Worm (Caenorhabditis elegans) whole organism, L4/young adult: ENCODE measurements around the gene crls-1.
A peak's percentile ranks its signal among the peaks of the same experiment; 100 is the strongest.

ENCODE experiments used
- W03F9.2 ChIP-seq: fragments of 150-350 bp; optimal IDR thresholded peaks from 2 replicates; lab custom pipeline; 2014; ENCODE audit warnings: missing biosample characterization, missing genetic modification characterization
- dao-5 ChIP-seq: sonication (generic microtip); optimal IDR thresholded peaks from 2 replicates; lab custom pipeline; 2016; ENCODE audit warnings: missing genotype, missing genetic modification characterization, moderate library complexity, missing compliant biosample characterization
- him-1 ChIP-seq: sonication (generic microtip); optimal IDR thresholded peaks from 2 replicates; lab custom pipeline; 2016; ENCODE audit warnings: missing genotype, missing genetic modification reagents, missing genetic modification characterization, missing compliant biosample characterization

Gene crls-1

DNA sequence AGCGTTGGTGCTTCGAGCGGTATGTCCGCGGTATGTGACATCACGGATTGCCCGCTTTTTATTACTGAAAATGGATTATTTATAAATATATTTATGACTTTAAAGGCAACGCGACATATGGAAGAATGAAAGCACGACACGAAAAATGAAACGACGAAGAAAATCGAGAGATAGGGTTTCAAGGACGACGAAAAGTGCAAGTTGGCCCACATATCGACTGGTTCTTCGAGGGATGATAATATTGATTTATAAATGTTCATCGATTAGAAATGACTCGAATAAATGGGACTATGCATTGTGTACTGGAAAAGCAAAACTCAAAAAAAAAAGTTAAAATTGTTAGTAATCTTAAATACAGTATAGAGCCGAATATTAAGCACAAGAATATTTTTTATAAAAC lies 23.0 kb downstream of the crls-1 start, which contains the start of gene zer-1:
zer-1 (minus strand) TSS at position 68 of the 400 bp plus-strand sequence.
- TF ChIP-seq dao-5 (tag; lab: Kevin White, UChicago) (no peak), W03F9.2 (no peak), him-1 (tag; lab: Kevin White, UChicago) (no peak)

DNA sequence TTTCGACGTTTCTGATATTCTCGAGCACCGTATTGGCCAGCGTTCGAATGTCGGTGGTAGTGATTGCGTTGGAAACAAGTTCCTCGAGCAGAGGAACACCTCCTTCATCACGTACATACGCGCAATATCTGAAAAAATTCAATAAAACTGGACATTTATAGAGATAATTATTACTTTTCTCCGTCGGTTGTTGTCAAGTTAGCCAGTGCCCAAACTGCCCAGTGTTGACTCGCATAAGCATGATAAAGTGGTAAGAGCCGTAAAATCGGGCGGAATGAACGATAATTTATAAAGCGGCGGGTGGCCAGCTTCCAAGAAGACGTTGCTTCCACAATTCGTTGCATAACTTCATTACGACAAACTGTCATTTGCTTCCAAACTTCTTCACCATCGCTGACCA lies 26.1 kb downstream of the crls-1 start:
- no peak for TF ChIP-seq W03F9.2
- no peak for TF ChIP-seq dao-5 (tag; lab: Kevin White, UChicago)
- no peak for TF ChIP-seq him-1 (tag; lab: Kevin White, UChicago)

ce11 chrIII:881460-881859 lies 28.2 kb downstream of the crls-1 start:
- TF ChIP-seq W03F9.2 (no peak), him-1 (tag; lab: Kevin White, UChicago) (no peak), dao-5 (tag; lab: Kevin White, UChicago) (peak; percentile 44)

DNA sequence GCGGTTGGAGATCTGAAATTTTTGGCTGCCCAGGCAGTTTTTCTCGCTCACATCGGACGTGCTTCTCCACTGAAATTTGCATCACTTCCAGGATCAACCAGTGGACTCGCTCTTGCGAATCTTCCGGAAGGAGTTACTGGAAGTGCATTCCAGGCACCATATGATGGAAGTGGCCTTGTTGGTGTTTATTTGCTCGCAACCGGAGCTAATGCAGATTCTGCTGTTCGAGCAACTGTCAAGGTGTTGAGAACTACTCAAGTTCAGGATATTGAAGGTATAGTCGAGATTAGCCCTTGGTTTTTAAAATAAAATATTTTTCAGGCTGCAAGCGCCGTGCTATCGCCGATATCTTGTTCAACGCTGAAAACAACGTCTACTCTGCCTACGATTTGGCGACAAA lies 28.9 kb downstream of the crls-1 start:
- no peak for TF ChIP-seq W03F9.2
- no peak for TF ChIP-seq him-1 (tag; lab: Kevin White, UChicago)
- TF ChIP-seq dao-5 (tag; lab: Kevin White, UChicago), result no peak

ce11 chrIII:879634-880033 lies 30.1 kb downstream of the crls-1 start, which contains the start of the genes T24C4.5 and ucr-2.3:
T24C4.5 (minus strand) TSS chrIII:879734.
ucr-2.3 (plus strand) TSS chrIII:879860.
- TF ChIP-seq him-1 (tag; lab: Kevin White, UChicago), result no peak
- no peak for TF ChIP-seq W03F9.2
- TF ChIP-seq dao-5 (tag; lab: Kevin White, UChicago), result no peak

DNA sequence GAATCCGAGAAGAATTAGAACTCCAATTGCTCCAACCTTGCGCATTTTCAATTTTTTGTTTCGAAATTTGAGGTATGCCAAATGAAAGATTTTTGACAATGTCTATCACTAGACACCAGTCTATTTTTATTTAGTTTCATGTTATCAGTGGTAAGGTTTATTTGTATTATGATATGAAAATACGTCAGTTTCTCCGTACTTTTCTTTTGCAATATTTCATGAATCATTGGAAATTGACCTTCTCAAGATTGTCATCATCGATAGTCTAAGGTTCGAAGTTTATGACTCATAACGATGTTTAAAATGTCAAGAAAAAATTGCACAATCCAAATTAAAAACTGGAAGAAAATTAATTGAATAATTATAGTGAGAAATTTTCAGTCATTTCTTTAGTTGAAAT lies 36.3 kb downstream of the crls-1 start, which contains the start of gene clc-19:
clc-19 (minus strand) TSS at position 135 of the 400 bp plus-strand sequence.
- no peak for TF ChIP-seq W03F9.2
- no peak for TF ChIP-seq him-1 (tag; lab: Kevin White, UChicago)
- no peak for TF ChIP-seq dao-5 (tag; lab: Kevin White, UChicago)

DNA sequence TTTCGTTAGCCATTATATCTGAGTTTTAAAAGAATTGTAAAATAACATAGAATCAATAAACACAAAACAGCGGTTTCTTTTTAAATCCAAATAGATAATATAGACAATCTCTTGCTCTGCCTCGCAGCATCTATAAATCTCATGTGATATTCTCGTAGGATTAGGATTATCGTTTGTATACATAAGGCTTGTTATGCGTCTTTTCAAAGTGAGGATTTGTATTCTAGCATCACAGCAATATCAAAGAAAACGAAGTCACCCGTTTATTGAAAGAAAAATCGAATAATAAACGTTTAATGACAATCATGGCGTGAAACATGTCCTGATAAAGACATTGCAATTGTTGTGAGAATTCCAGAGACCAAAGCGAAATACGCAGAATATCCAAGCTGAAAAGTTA lies 37.3 kb downstream of the crls-1 start, which contains the start of the genes T24C4.3 and clc-20:
T24C4.3 (minus strand) TSS at position 101 of the 400 bp plus-strand sequence.
clc-20 (plus strand) TSS at position 211 of the 400 bp plus-strand sequence.
- no peak for TF ChIP-seq dao-5 (tag; lab: Kevin White, UChicago)
- TF ChIP-seq W03F9.2, result no peak
- no peak for TF ChIP-seq him-1 (tag; lab: Kevin White, UChicago)

DNA sequence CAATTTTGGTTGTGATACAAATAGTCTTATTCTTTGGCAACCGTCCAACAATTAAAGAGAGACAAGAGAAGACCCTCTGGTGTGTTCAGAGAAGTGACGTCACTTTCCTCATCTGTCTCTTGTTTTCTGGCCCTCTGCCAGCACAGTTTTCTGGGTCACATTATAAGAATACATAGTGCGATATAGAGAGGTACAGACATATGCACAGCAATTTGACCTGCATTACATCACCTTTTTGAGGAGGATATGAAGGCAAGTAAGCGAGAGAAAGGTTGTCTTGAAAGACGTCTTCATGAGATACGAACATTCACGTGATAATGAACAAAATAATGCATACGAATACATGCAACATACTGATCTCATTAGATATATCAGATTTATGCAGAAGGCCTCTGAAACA lies 39.1 kb downstream of the crls-1 start:
- TF ChIP-seq him-1 (tag; lab: Kevin White, UChicago) (no peak), W03F9.2 (no peak), dao-5 (tag; lab: Kevin White, UChicago) (no peak)

DNA sequence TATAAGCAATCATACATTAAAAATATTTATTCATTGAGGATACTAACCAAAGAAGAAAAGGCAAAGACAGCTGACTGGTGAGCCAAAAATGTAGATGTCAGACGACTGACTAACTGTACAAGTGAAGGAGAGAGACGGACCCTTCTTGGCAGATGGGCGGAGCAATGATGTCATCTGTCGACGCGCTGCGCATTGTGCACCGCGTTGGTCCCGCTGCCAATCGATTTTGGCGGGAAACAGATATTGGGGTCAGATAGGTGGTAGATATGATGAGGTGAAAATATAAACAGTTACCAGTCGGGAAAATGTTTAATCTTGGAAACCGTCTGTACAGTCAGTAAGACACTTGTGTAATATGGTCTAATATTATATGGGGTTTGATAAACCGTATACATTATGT lies 39.8 kb downstream of the crls-1 start, which contains the start of gene T24C4.2:
T24C4.2 (minus strand) TSS at position 101 of the 400 bp plus-strand sequence.
- no peak for TF ChIP-seq W03F9.2
- no peak for TF ChIP-seq dao-5 (tag; lab: Kevin White, UChicago)
- TF ChIP-seq him-1 (tag; lab: Kevin White, UChicago), result no peak

- TF ChIP-seq W03F9.2, result no peak
- TF ChIP-seq him-1 (tag; lab: Kevin White, UChicago), result no peak
- TF ChIP-seq dao-5 (tag; lab: Kevin White, UChicago), result no peak
These were observed 40.8 kb downstream of the crls-1 start for ce11 chrIII:868866-869265.

DNA sequence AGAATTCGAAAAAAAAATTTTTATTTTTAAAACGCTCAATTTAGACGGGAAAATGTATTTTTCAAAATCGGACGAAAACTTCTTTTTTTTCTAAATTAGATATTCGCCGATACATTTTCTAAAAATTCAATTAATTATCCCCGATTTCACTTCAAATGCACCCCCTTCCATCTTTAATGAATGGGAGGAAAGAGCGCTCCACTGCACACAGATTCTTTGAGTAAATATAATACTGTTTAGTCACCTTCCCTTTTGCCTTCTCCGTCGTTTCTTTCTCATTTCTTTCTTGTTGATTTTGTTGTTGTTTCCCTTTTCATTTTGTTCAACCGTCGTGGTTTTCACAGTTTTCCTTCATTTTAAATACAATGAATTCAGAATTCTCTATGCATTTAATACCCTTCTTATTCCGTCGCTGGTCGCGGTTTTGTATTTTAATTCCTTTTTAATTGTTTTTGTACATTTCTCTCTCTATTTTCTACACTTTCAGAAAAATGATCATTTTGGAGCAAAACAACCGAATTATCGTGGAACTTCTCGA lies 47.8 kb downstream of the crls-1 start, which contains the start of gene arx-4:
arx-4 (plus strand) TSS at position 488 of the 538 bp plus-strand sequence.
- TF ChIP-seq dao-5 (tag; lab: Kevin White, UChicago) (no peak), him-1 (tag; lab: Kevin White, UChicago) (no peak), W03F9.2 (no peak)

- no peak for TF ChIP-seq him-1 (tag; lab: Kevin White, UChicago)
- TF ChIP-seq dao-5 (tag; lab: Kevin White, UChicago), result no peak
- no peak for TF ChIP-seq W03F9.2
These were observed 49.8 kb downstream of the crls-1 start, which contains the start of gene exos-4.2 for ce11 chrIII:859898-860297. exos-4.2 (plus strand) TSS chrIII:860198.
